Worm (Caenorhabditis elegans): ENCODE data around the gene F31F7.2.

Gene F31F7.2

ce11 chrV:6276205-6276604, 5.6 kb downstream of the F31F7.2 start, which contains the start of gene F31F7.1 (continued):
- TF ChIP-seq nhr-12 (tag; optimal IDR thresholded peaks at IDR 0.05) (no peak), nhr-47 (tag; optimal IDR thresholded peaks at IDR 0.05) (peak; percentile 3), grh-1 (GFP tag; IDR thresholded peaks at IDR 0.05) (peak; percentile 65), nhr-20 (tag; optimal IDR thresholded peaks at IDR 0.05) (peak; percentile 76), tbx-2 (tag; optimal IDR thresholded peaks at IDR 0.05) (peak; percentile 34), snu-23 (GFP tag; optimal IDR thresholded peaks at IDR 0.05) (peak; percentile 57), elt-2 (tag; optimal IDR thresholded peaks at IDR 0.05) (peak; percentile 95), lin-14 (GFP tag; optimal IDR thresholded peaks at IDR 0.05) (peak; percentile 69)

ce11 chrV:6277178-6277834, 6.7 kb downstream of the F31F7.2 start:
- TF ChIP-seq nhr-20 (tag; optimal IDR thresholded peaks at IDR 0.05) (no peak), lin-13 (GFP tag; optimal IDR thresholded peaks at IDR 0.05) (no peak), sptf-1 (tag; optimal IDR thresholded peaks at IDR 0.05) (no peak), sox-4 (tag; optimal IDR thresholded peaks at IDR 0.05) (no peak), ztf-4 (tag; optimal IDR thresholded peaks at IDR 0.05) (no peak), pqm-1 (tag; optimal IDR thresholded peaks at IDR 0.05) (no peak), mef-2 (tag; optimal IDR thresholded peaks at IDR 0.05) (no peak), hlh-4 (tag; optimal IDR thresholded peaks at IDR 0.05) (no peak), nhr-77 (tag; optimal IDR thresholded peaks at IDR 0.05) (no peak), egl-27 (tag; optimal IDR thresholded peaks at IDR 0.05) (no peak), dsc-1 (tag; optimal IDR thresholded peaks at IDR 0.05) (no peak), swsn-7 (tag; optimal IDR thresholded peaks at IDR 0.05) (no peak), blmp-1 (tag; optimal IDR thresholded peaks at IDR 0.05) (no peak), nhr-237 (tag; optimal IDR thresholded peaks at IDR 0.05) (no peak), tlp-1 (tag; optimal IDR thresholded peaks at IDR 0.05) (no peak), F16B12.6 (tag; optimal IDR thresholded peaks at IDR 0.05) (no peak), mep-1 (tag; optimal IDR thresholded peaks at IDR 0.05) (no peak), lin-35 (GFP tag; optimal IDR thresholded peaks at IDR 0.05) (peak in 1 of 2 experiments; percentile 36), tbx-2 (tag; optimal IDR thresholded peaks at IDR 0.05) (no peak), C34B4.2 (tag; optimal IDR thresholded peaks at IDR 0.05) (no peak), lsy-2 (tag; optimal IDR thresholded peaks at IDR 0.05) (peak in 1 of 2 experiments; percentile 16), elt-3 (tag; optimal IDR thresholded peaks at IDR 0.05) (peak in 1 of 6 experiments; percentile 11), xbp-1 (tag; optimal IDR thresholded peaks at IDR 0.05) (no peak), fos-1 (tag; optimal IDR thresholded peaks at IDR 0.05) (no peak), ceh-82 (tag; optimal IDR thresholded peaks at IDR 0.05) (no peak), alr-1 (tag; optimal IDR thresholded peaks at IDR 0.05; ENCODE audit: borderline replicate concordance) (no peak), ceh-63 (GFP tag; optimal IDR thresholded peaks at IDR 0.05) (no peak), egl-13 (tag; optimal IDR thresholded peaks at IDR 0.05) (no peak), jun-1 (tag; optimal IDR thresholded peaks at IDR 0.05) (no peak), elt-2 (tag; optimal IDR thresholded peaks at IDR 0.05) (no peak), ama-1 (optimal IDR thresholded peaks at IDR 0.05) (peak; percentile 8), aly-2 (tag; optimal IDR thresholded peaks at IDR 0.05) (no peak), irx-1 (tag; optimal IDR thresholded peaks at IDR 0.05) (no peak), fkh-10 (GFP tag; optimal IDR thresholded peaks at IDR 0.05) (no peak), vab-15 (tag; optimal IDR thresholded peaks at IDR 0.05) (no peak), nhr-71 (tag; optimal IDR thresholded peaks at IDR 0.05) (no peak), ces-1 (GFP tag; optimal IDR thresholded peaks at IDR 0.05) (no peak), C16A3.4 (tag; optimal IDR thresholded peaks at IDR 0.05) (no peak), efl-1 (optimal IDR thresholded peaks at IDR 0.05) (no peak), efl-1 (GFP tag; optimal IDR thresholded peaks at IDR 0.05 in 1 of 2) (peak in 1 of 2 experiments; percentile 85)

Measured in whole organism, L1 larva.